Worm (Caenorhabditis elegans) whole organism, young adult: Measurements from ENCODE around the gene mog-5.

Experiments
- B0035.1 ChIP-seq: sonication (generic microtip); optimal IDR thresholded peaks from 2 replicates; lab custom pipeline; 2016; ENCODE audit warnings: missing genetic modification characterization, mild to moderate bottlenecking, missing compliant biosample characterization, missing genotype, missing genetic modification reagents
- B0261.1 ChIP-seq: sonication (generic microtip); optimal IDR thresholded peaks from 2 replicates; lab custom pipeline; 2016; ENCODE audit warnings: mild to moderate bottlenecking, missing genetic modification characterization, moderate library complexity, missing compliant biosample characterization
- B0336.3 ChIP-seq: fragments of 200-800 bp; sonication (Bioruptor generic); IDR thresholded peaks from 2 replicates; pipeline ENCODE4 v1.3.6; 2022; ENCODE audit warnings: missing genetic modification characterization, missing compliant biosample characterization
- D2030.7 ChIP-seq: fragments of 200-800 bp; sonication (Bioruptor generic); IDR thresholded peaks from 2 replicates; pipeline ENCODE4 v1.3.6; 2022; ENCODE audit warnings: missing genetic modification reagents, missing genetic modification characterization, missing compliant biosample characterization
- F22D6.2 ChIP-seq: sonication (generic microtip); optimal IDR thresholded peaks from 2 replicates; lab custom pipeline; 2016; ENCODE audit warnings: mild to moderate bottlenecking, missing genetic modification characterization, missing compliant biosample characterization
- F23B12.7 ChIP-seq: sonication (generic microtip); optimal IDR thresholded peaks from 2 replicates; lab custom pipeline; 2017; ENCODE audit warnings: missing genetic modification characterization, mild to moderate bottlenecking, missing compliant biosample characterization, antibody characterized with exemption, moderate library complexity; ENCODE audit not compliant: insufficient read depth
- F49E8.2 ChIP-seq: sonication (generic microtip); optimal IDR thresholded peaks from 3 replicates; lab custom pipeline; 2017; ENCODE audit warnings: missing genetic modification characterization, mild to moderate bottlenecking, missing compliant biosample characterization, antibody characterized with exemption, moderate library complexity; ENCODE audit not compliant: insufficient read depth
- F55B11.4 ChIP-seq: sonication (generic microtip); optimal IDR thresholded peaks from 2 replicates; lab custom pipeline; 2016; ENCODE audit warnings: missing compliant biosample characterization, missing genetic modification characterization, borderline replicate concordance; ENCODE audit not compliant: insufficient read depth
- F57C9.4 ChIP-seq: sonication (generic microtip); optimal IDR thresholded peaks from 2 replicates; lab custom pipeline; 2017; ENCODE audit warnings: mild to moderate bottlenecking, missing genetic modification characterization, missing compliant biosample characterization
- K11D2.4 ChIP-seq: fragments of 200-800 bp; sonication (Bioruptor generic); IDR thresholded peaks from 2 replicates; pipeline ENCODE4 v1.3.6; 2022; ENCODE audit warnings: missing genetic modification reagents, missing genetic modification characterization, missing compliant biosample characterization
- Y56A3A.18 ChIP-seq: fragments of 200-800 bp; sonication (Bioruptor generic); IDR thresholded peaks from 2 replicates; pipeline ENCODE4 v1.3.6; 2022; ENCODE audit warnings: missing genetic modification reagents, missing genetic modification characterization, missing compliant biosample characterization
- Y79H2A.3 ChIP-seq: fragments of 200-800 bp; sonication (Bioruptor generic); conservative IDR thresholded peaks from 2 replicates; pipeline ENCODE4 v1.3.6; 2022; ENCODE audit warnings: missing genetic modification reagents, missing genetic modification characterization, missing compliant biosample characterization
- aptf-3 ChIP-seq: fragments of 200-800 bp; sonication (Bioruptor generic); IDR thresholded peaks from 2 replicates; pipeline ENCODE4 v1.3.6; 2022; ENCODE audit warnings: missing genetic modification characterization, missing compliant biosample characterization
- attf-5 ChIP-seq: fragments of 200-800 bp; sonication (Bioruptor generic); optimal IDR thresholded peaks from 2 replicates; lab custom pipeline; 2018; ENCODE audit warnings: mild to moderate bottlenecking, missing genetic modification characterization, missing compliant biosample characterization
- bed-2 ChIP-seq: fragments of 200-800 bp; sonication (Bioruptor generic); IDR thresholded peaks from 2 replicates; pipeline ENCODE4 v1.3.6; 2022; ENCODE audit warnings: missing genetic modification reagents, missing genetic modification characterization, missing compliant biosample characterization
- cebp-2 ChIP-seq: fragments of 200-800 bp; sonication (Bioruptor generic); IDR thresholded peaks from 2 replicates; pipeline ENCODE4 v1.3.6; 2022; ENCODE audit warnings: missing genetic modification characterization, missing compliant biosample characterization
- ceh-27 ChIP-seq: fragments of 200-800 bp; sonication (Bioruptor generic); optimal IDR thresholded peaks from 2 replicates; lab custom pipeline; 2018; ENCODE audit warnings: mild to moderate bottlenecking, missing genetic modification characterization, moderate library complexity, missing compliant biosample characterization
- die-1 ChIP-seq: sonication (generic microtip); optimal IDR thresholded peaks from 2 replicates; lab custom pipeline; 2016; ENCODE audit warnings: missing genotype, mild to moderate bottlenecking, missing genetic modification characterization, missing compliant biosample characterization
- dpff-1 ChIP-seq: sonication (generic microtip); optimal IDR thresholded peaks from 2 replicates; lab custom pipeline; 2017; ENCODE audit warnings: mild to moderate bottlenecking, missing genetic modification characterization, missing compliant biosample characterization
- dpl-1 ChIP-seq: fragments of 150-350 bp; optimal IDR thresholded peaks from 2 replicates; lab custom pipeline; 2014; ENCODE audit warnings: missing biosample characterization, missing genetic modification reagents, missing genetic modification characterization
- ets-4 ChIP-seq: fragments of 200-800 bp; sonication (Bioruptor generic); optimal IDR thresholded peaks from 2 replicates; lab custom pipeline; 2018; ENCODE audit warnings: mild to moderate bottlenecking, missing genetic modification characterization, missing compliant biosample characterization
- gei-17 ChIP-seq: fragments of 200-800 bp; sonication (Bioruptor generic); optimal IDR thresholded peaks from 2 replicates; lab custom pipeline; 2018; ENCODE audit warnings: mild to moderate bottlenecking, missing genetic modification characterization, missing compliant biosample characterization
- him-1 ChIP-seq: sonication (generic microtip); optimal IDR thresholded peaks from 2 replicates; lab custom pipeline; 2016; ENCODE audit warnings: missing genotype, missing genetic modification reagents, missing genetic modification characterization, missing compliant biosample characterization
- let-526 ChIP-seq: fragments of 200-800 bp; sonication (Bioruptor generic); IDR thresholded peaks from 2 replicates; pipeline ENCODE4 v1.3.6; 2022; ENCODE audit warnings: missing genetic modification reagents, missing genetic modification characterization, missing compliant biosample characterization
- let-607 ChIP-seq, 2 experiments: fragments of 200-800 bp in 1 of 2; sonication (Bioruptor generic) in 1 of 2; sonication (generic microtip) in 1 of 2; optimal IDR thresholded peaks; 2 replicates each; lab custom pipeline; 2016 to 2018; ENCODE audit warnings: mild to moderate bottlenecking in 2 of 2, missing compliant biosample characterization in 2 of 2, missing genetic modification characterization in 2 of 2, moderate library complexity in 2 of 2, missing genotype in 1 of 2
- lin-26 ChIP-seq: fragments of 200-800 bp; sonication (Bioruptor generic); IDR thresholded peaks from 2 replicates; pipeline ENCODE4 v1.3.6; 2022; ENCODE audit warnings: missing genetic modification reagents, missing genetic modification characterization, missing compliant biosample characterization
- lin-54 ChIP-seq: fragments of 200-800 bp; sonication (Bioruptor generic); optimal IDR thresholded peaks from 2 replicates; lab custom pipeline; 2018; ENCODE audit warnings: mild to moderate bottlenecking, missing genetic modification characterization, missing compliant biosample characterization
- lir-1 ChIP-seq: fragments of 200-800 bp; sonication (Bioruptor generic); conservative IDR thresholded peaks from 2 replicates; pipeline ENCODE4 v1.3.6; 2022; ENCODE audit warnings: missing genetic modification reagents, missing genetic modification characterization, missing compliant biosample characterization
- mel-28 ChIP-seq: sonication (generic microtip); optimal IDR thresholded peaks from 2 replicates; lab custom pipeline; 2016; ENCODE audit warnings: borderline replicate concordance, mild to moderate bottlenecking, missing genetic modification characterization, missing compliant biosample characterization
- mxl-1 ChIP-seq: sonication (generic microtip); optimal IDR thresholded peaks from 2 replicates; lab custom pipeline; 2016; ENCODE audit warnings: missing genetic modification characterization, missing compliant biosample characterization
- nfya-1 ChIP-seq: sonication (generic microtip); optimal IDR thresholded peaks from 2 replicates; lab custom pipeline; 2017; ENCODE audit warnings: antibody characterized with exemption, missing compliant biosample characterization, missing genetic modification characterization, borderline replicate concordance; ENCODE audit not compliant: insufficient read depth
- nhr-120 ChIP-seq: fragments of 200-800 bp; sonication (Bioruptor generic); IDR thresholded peaks from 2 replicates; pipeline ENCODE4 v1.3.6; 2022; ENCODE audit warnings: missing genetic modification characterization, missing compliant biosample characterization
- nhr-80 ChIP-seq: sonication (generic microtip); optimal IDR thresholded peaks from 2 replicates; lab custom pipeline; 2016; ENCODE audit warnings: missing genetic modification characterization, missing compliant biosample characterization
- repo-1 ChIP-seq: sonication (generic microtip); optimal IDR thresholded peaks from 2 replicates; lab custom pipeline; 2017; ENCODE audit warnings: mild to moderate bottlenecking, missing genetic modification characterization, missing compliant biosample characterization
- sdz-38 ChIP-seq: sonication (generic microtip); optimal IDR thresholded peaks from 2 replicates; lab custom pipeline; 2016; ENCODE audit warnings: missing genotype, missing genetic modification characterization, missing compliant biosample characterization
- sea-2 ChIP-seq: fragments of 200-800 bp; sonication (Bioruptor generic); IDR thresholded peaks from 2 replicates; pipeline ENCODE4 v1.3.6; 2022; ENCODE audit warnings: missing genetic modification characterization, missing compliant biosample characterization
- snpc-1.1 ChIP-seq: sonication (generic microtip); optimal IDR thresholded peaks from 2 replicates; lab custom pipeline; 2017; ENCODE audit warnings: missing genetic modification characterization, mild to moderate bottlenecking, missing compliant biosample characterization, antibody characterized with exemption, moderate library complexity, missing genotype, missing genetic modification reagents; ENCODE audit not compliant: insufficient read depth
- snpc-4 ChIP-seq, 5 experiments: fragments of 150-350 bp in 1 of 5; sonication (generic microtip) in 4 of 5; optimal IDR thresholded peaks; 2 replicates each; lab custom pipeline; 2014 to 2018; ENCODE audit warnings: missing genetic modification characterization in 5 of 5, missing biosample characterization in 3 of 5, antibody characterized with exemption in 2 of 5, mild to moderate bottlenecking in 2 of 5, missing compliant biosample characterization in 2 of 5, missing genotype in 2 of 5, moderate library complexity in 2 of 5, missing genetic modification reagents in 1 of 5
- tbp1 ChIP-seq: fragments of 200-800 bp; sonication (Bioruptor generic); optimal IDR thresholded peaks from 2 replicates; lab custom pipeline; 2018; ENCODE audit warnings: mild to moderate bottlenecking, missing genetic modification characterization, missing compliant biosample characterization
- ztf-22 ChIP-seq: fragments of 200-800 bp; sonication (Bioruptor generic); optimal IDR thresholded peaks from 2 replicates; lab custom pipeline; 2018; ENCODE audit warnings: mild to moderate bottlenecking, missing genetic modification characterization, moderate library complexity, missing compliant biosample characterization
- ztf-26 ChIP-seq: sonication (generic microtip); optimal IDR thresholded peaks from 2 replicates; lab custom pipeline; 2017; ENCODE audit warnings: missing genetic modification characterization, missing compliant biosample characterization
- ztf-3 ChIP-seq: fragments of 200-800 bp; sonication (Bioruptor generic); optimal IDR thresholded peaks from 2 replicates; lab custom pipeline; 2018; ENCODE audit warnings: mild to moderate bottlenecking, missing genetic modification characterization, missing compliant biosample characterization

The mog-5 gene

DNA sequence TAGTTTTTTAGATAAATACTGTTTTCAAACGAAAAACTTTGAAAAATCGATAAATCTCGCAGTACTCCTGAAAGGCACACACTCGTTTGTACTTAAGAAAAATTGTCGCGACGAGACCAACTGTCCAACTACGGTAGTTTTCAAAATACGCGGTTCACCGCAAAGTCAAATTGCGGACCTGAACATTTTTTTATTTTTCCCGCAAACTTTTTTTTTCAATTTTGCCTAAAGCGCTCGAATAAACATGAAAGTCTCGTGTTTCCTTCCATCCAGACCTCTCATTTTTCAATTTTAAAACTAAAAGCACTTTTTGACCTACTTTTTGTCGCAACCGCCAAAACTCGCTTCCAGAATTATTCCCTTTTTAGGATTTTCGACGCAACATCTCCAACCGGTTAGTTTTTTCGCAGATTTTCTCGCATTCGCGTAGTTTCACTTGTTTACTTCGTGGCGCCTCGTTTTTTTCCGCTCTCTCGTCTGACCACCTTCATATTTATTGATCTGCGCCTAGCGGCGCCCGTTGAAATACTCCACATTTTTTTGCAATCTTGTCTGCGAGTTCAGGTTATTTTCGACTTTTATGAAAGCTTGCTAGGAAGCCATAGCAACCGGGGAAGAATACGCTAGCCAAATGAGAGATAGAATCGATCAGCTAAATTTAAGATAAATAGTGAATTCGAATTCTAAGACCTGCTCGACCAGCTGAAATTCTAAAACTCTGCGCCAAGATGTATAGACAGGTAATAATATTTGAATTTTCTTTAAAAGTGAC lies 21.7 kb upstream of the mog-5 start, which contains the start of gene prdx-2 (continued):
- peak; percentile 59 for TF ChIP-seq tbp1 (GFP tag; lab: Kevin White, UChicago)
- TF ChIP-seq lin-54 (GFP tag; lab: Kevin White, UChicago), result peak; percentile 75
- TF ChIP-seq sdz-38 (tag; lab: Kevin White, UChicago), result no peak
- TF ChIP-seq B0336.3 (GFP tag; lab: Robert Waterston, UW), result peak; percentile 73
- TF ChIP-seq lin-26, result no peak
- TF ChIP-seq die-1, result no peak
- TF ChIP-seq nfya-1, result no peak
- no peak for TF ChIP-seq ztf-22 (GFP tag; lab: Kevin White, UChicago)
- TF ChIP-seq lir-1, result no peak; the same call in 1 of the 2 replicates
- no peak for TF ChIP-seq snpc-1.1 (tag; lab: Kevin White, UChicago)

- peak in 1 of 2 experiments; percentile 5 for TF ChIP-seq let-607 (tag; optimal IDR thresholded peaks at IDR 0.05; lab: Kevin White, UChicago)
- peak; percentile 16 for TF ChIP-seq nhr-80
- no peak for TF ChIP-seq ztf-22 (GFP tag; lab: Kevin White, UChicago)
- TF ChIP-seq lin-26, result 0 out of 2 replicates have a peak, but pooled peaks have one; percentile 29
- TF ChIP-seq lin-54 (GFP tag; lab: Kevin White, UChicago), result no peak
- no peak for TF ChIP-seq Y56A3A.18
- TF ChIP-seq dpff-1 (tag; lab: Kevin White, UChicago), result no peak
- no peak for TF ChIP-seq aptf-3 (GFP tag; lab: Robert Waterston, UW)
- TF ChIP-seq F49E8.2, result no peak
- TF ChIP-seq F23B12.7 (tag; lab: Kevin White, UChicago), result no peak
Measured at ce11 chrII:5378239-5378521, 21.2 kb upstream of the mog-5 start.

ce11 chrII:5379614-5380077 lies 19.7 kb upstream of the mog-5 start, which contains the start of gene pkc-3:
Gene pkc-3 (plus strand): TSS chrII:5380027.
- TF ChIP-seq gei-17 (GFP tag; lab: Kevin White, UChicago), result peak; percentile 10
- TF ChIP-seq let-526, result no peak
- no peak for TF ChIP-seq nhr-120
- peak; percentile 54 for TF ChIP-seq ets-4
- peak; percentile 65 for TF ChIP-seq ceh-27 (GFP tag; lab: Kevin White, UChicago)
- TF ChIP-seq D2030.7 (GFP tag; lab: Robert Waterston, UW), result peak; percentile 25; the same call in 1 of the 2 replicates
- no peak for TF ChIP-seq F57C9.4
- no peak for TF ChIP-seq B0261.1 (tag; lab: Kevin White, UChicago)
- peak; percentile 51 for TF ChIP-seq ztf-26 (tag; lab: Kevin White, UChicago)
- no peak for TF ChIP-seq snpc-4 (GFP tag; optimal IDR thresholded peaks at IDR 0.05; lab: Kevin White, UChicago)
- peak; percentile 13 to 64 (median 54) for TF ChIP-seq snpc-4 (tag; optimal IDR thresholded peaks at IDR 0.05; lab: Kevin White, UChicago)
- TF ChIP-seq sea-2 (GFP tag; lab: Robert Waterston, UW), result no peak
- TF ChIP-seq attf-5, result peak; percentile 87
- no peak for TF ChIP-seq him-1
- TF ChIP-seq dpl-1 (GFP tag; lab: Kevin White, UChicago), result no peak
- no peak for TF ChIP-seq nfya-1
- no peak for TF ChIP-seq F55B11.4 (tag; lab: Kevin White, UChicago)
- peak; percentile 37 for TF ChIP-seq F22D6.2 (tag; lab: Kevin White, UChicago)
- no peak for TF ChIP-seq bed-2
- peak; percentile 28 for TF ChIP-seq B0035.1 (tag; lab: Kevin White, UChicago)
- TF ChIP-seq ztf-3 (GFP tag; lab: Kevin White, UChicago), result no peak
- TF ChIP-seq mel-28 (tag; lab: Kevin White, UChicago), result no peak
- TF ChIP-seq snpc-1.1 (tag; lab: Kevin White, UChicago), result no peak
- no peak for TF ChIP-seq K11D2.4 (GFP tag; lab: Robert Waterston, UW)
- no peak for TF ChIP-seq mxl-1 (tag; lab: Kevin White, UChicago)
- TF ChIP-seq repo-1 (tag; lab: Kevin White, UChicago), result peak; percentile 79
- 0 out of 2 replicates have a peak, but pooled peaks have one; percentile 31 for TF ChIP-seq cebp-2
- TF ChIP-seq Y79H2A.3 (GFP tag; lab: Robert Waterston, UW), result 0 out of 2 replicates have a peak, but pooled peaks have one; percentile 33
- TF ChIP-seq F49E8.2, result peak; percentile 28
- peak; percentile 84; the same call in 1 of the 2 replicates for TF ChIP-seq Y56A3A.18
